Fruit fly (Drosophila melanogaster): ENCODE measurements around the gene Gapdh2.
A peak's percentile ranks its signal among the peaks of the same experiment; 100 is the strongest.

Gene Gapdh2

DNA sequence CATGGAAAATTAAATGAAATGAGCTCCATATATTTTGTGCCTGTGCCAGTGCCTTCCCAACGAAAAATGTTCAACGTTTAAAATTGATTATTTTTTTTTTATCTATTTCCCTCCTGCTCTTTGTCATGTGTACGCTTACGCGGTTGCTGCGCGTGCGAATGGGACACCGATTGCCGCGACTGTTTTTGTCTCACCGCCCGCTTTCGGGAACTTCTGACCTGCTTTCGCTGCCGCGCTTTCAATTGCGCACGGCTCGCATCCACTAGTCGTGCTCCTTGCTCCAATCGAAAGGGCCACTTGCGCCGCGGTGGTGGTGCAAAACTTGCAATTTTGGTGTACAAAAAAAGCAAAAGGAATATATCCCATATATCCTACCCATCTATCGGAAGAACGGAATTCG is 7.5 kb upstream of the Gapdh2 start (continued):
- TF ChIP-seq CG3919 (GFP tag; optimal IDR thresholded peaks at IDR 0.05): peak; percentile 42
- TF ChIP-seq CG31627 (GFP tag; optimal IDR thresholded peaks at IDR 0.05): no peak
- TF ChIP-seq CG32006 (GFP tag; optimal IDR thresholded peaks at IDR 0.05): peak; percentile 54
- peak; percentile 64 for TF ChIP-seq vri (GFP tag; optimal IDR thresholded peaks at IDR 0.05)
- peak; percentile 74 for TF ChIP-seq CG6808 (GFP tag; optimal IDR thresholded peaks at IDR 0.05)
- TF ChIP-seq CG6163 (GFP tag; IDR thresholded peaks at IDR 0.05): peak; percentile 84
- TF ChIP-seq Blimp-1 (GFP tag; optimal IDR thresholded peaks at IDR 0.05): peak; percentile 29
- peak; percentile 69 for TF ChIP-seq Eip75B (GFP tag; optimal IDR thresholded peaks at IDR 0.05)
- TF ChIP-seq CG16779 (tag; optimal IDR thresholded peaks at IDR 0.05): peak; percentile 70
- TF ChIP-seq dsx (GFP tag; optimal IDR thresholded peaks at IDR 0.05; ENCODE audit: poor library complexity, severe bottlenecking): peak; percentile 62
- peak; percentile 90 for TF ChIP-seq svp (GFP tag)
- peak; percentile 24 for TF ChIP-seq fkh (GFP tag; optimal IDR thresholded peaks at IDR 0.05)
- no peak for TF ChIP-seq Sox15 (GFP tag; optimal IDR thresholded peaks at IDR 0.05)
- TF ChIP-seq CG34406 (GFP tag; optimal IDR thresholded peaks at IDR 0.05): peak; percentile 44
- no peak for TF ChIP-seq fd85E (GFP tag; optimal IDR thresholded peaks at IDR 0.05)
- peak; percentile 36 for TF ChIP-seq topi (GFP tag; optimal IDR thresholded peaks at IDR 0.05)
- peak; percentile 43 for TF ChIP-seq Gug (GFP tag; IDR thresholded peaks at IDR 0.05)
- no peak for TF ChIP-seq CG8119 (GFP tag; IDR thresholded peaks at IDR 0.05)
- peak; percentile 38 for TF ChIP-seq Eip78C (GFP tag)
- no peak for TF ChIP-seq Hr39 (GFP tag; optimal IDR thresholded peaks at IDR 0.05)
- TF ChIP-seq CG6276 (GFP tag; optimal IDR thresholded peaks at IDR 0.05): peak; percentile 62
- TF ChIP-seq CG10669 (GFP tag; optimal IDR thresholded peaks at IDR 0.05): peak; percentile 53
- peak; percentile 36 for TF ChIP-seq CG8632 (GFP tag; optimal IDR thresholded peaks at IDR 0.05)
- peak; percentile 33 for TF ChIP-seq Sox102F (GFP tag; optimal IDR thresholded peaks at IDR 0.05)
- no peak for TF ChIP-seq Hr4 (GFP tag; optimal IDR thresholded peaks at IDR 0.05)
- peak; percentile 70 to 82 for TF ChIP-seq ss (GFP tag; optimal IDR thresholded peaks at IDR 0.05)
- peak; percentile 54 for TF ChIP-seq CG7368 (GFP tag; optimal IDR thresholded peaks at IDR 0.05)
- TF ChIP-seq lz (GFP tag; optimal IDR thresholded peaks at IDR 0.05): peak; percentile 20

- TF ChIP-seq Eip78C (GFP tag) (peak; percentile 3), svp (GFP tag) (no peak)
Measured at dm6 chrX:15866032-15866431, 1.9 kb upstream of the Gapdh2 start.

- TF ChIP-seq Eip93F (GFP tag; optimal IDR thresholded peaks at IDR 0.05) (peak; percentile 22), dsx (GFP tag; optimal IDR thresholded peaks at IDR 0.05; ENCODE audit: poor library complexity, severe bottlenecking) (peak; percentile 50), esn (GFP tag; optimal IDR thresholded peaks at IDR 0.05) (no peak), pdm3 (GFP tag; optimal IDR thresholded peaks at IDR 0.05) (no peak), CG10631 (GFP tag; optimal IDR thresholded peaks at IDR 0.05) (no peak), fkh (GFP tag; optimal IDR thresholded peaks at IDR 0.05) (peak; percentile 2), CG11902 (GFP tag; optimal IDR thresholded peaks at IDR 0.05) (no peak), salr (GFP tag; optimal IDR thresholded peaks at IDR 0.05) (no peak), acj6 (GFP tag; optimal IDR thresholded peaks at IDR 0.05) (no peak), CG3919 (GFP tag; optimal IDR thresholded peaks at IDR 0.05) (no peak), Gug (GFP tag; IDR thresholded peaks at IDR 0.05) (no peak), Hr39 (GFP tag; optimal IDR thresholded peaks at IDR 0.05) (no peak), topi (GFP tag; optimal IDR thresholded peaks at IDR 0.05) (no peak)
Measured at dm6 chrX:15866799-15867412, 1.0 kb upstream of the Gapdh2 start.

dm6 chrX:15868781-15869180 is 836 bp downstream of the Gapdh2 start:
- no peak for TF ChIP-seq CG3919 (GFP tag; optimal IDR thresholded peaks at IDR 0.05)
- no peak for TF ChIP-seq Lpt (GFP tag; optimal IDR thresholded peaks at IDR 0.05)
- no peak for TF ChIP-seq CG34406 (GFP tag; optimal IDR thresholded peaks at IDR 0.05)
- TF ChIP-seq lz (GFP tag; optimal IDR thresholded peaks at IDR 0.05): no peak
- no peak for TF ChIP-seq CG8319 (GFP tag; optimal IDR thresholded peaks at IDR 0.05)

Measured in whole organism, prepupa.